Comparison of ENCODE assay signal across 5 fruit fly cellular contexts in genomic region chr3L:8652572-8652977, dm6.
TF ChIP-seq lines count a peak whose summit lies in the region.

No protein-coding gene starts in this region.

- no peak for TF ChIP-seq CTCF in whole organism, embryonic (GFP tag; optimal IDR thresholded peaks at IDR 0.05; lab: Kevin White, UChicago)

TF ChIP-seq in whole organism, 6 proteins besides CTCF, POLR2A, EP300 and RAD21:
- TF ChIP-seq Dll (optimal IDR thresholded peaks at IDR 0.05; lab: Kevin White, UChicago) (peak; percentile 11), psq (optimal IDR thresholded peaks at IDR 0.05; lab: Kevin White, UChicago) (no peak)

TF ChIP-seq in whole organism, embryonic, 481 proteins besides CTCF, POLR2A, EP300 and RAD21:
- TF ChIP-seq CG6765 (GFP tag; optimal IDR thresholded peaks at IDR 0.05; lab: Kevin White, UChicago): no peak
- peak; percentile 29 for TF ChIP-seq nom (GFP tag; optimal IDR thresholded peaks at IDR 0.05; lab: Kevin White, UChicago)
- TF ChIP-seq Deaf1 (tag; optimal IDR thresholded peaks at IDR 0.05; lab: Kevin White, UChicago): peak; percentile 67

TF ChIP-seq in whole organism, prepupa, 60 proteins besides CTCF, POLR2A, EP300 and RAD21 (continues in another document):
- no peak for TF ChIP-seq Sox102F (GFP tag; optimal IDR thresholded peaks at IDR 0.05; lab: Kevin White, UChicago)
- no peak for TF ChIP-seq CG16779 (tag; optimal IDR thresholded peaks at IDR 0.05; lab: Kevin White, UChicago)
- peak; percentile 80 for TF ChIP-seq Eip78C (GFP tag; lab: Kevin White, UChicago)
- TF ChIP-seq Sox14 (GFP tag; optimal IDR thresholded peaks at IDR 0.05; lab: Kevin White, UChicago): no peak
- no peak for TF ChIP-seq CG8319 (GFP tag; optimal IDR thresholded peaks at IDR 0.05; lab: Kevin White, UChicago)
- no peak for TF ChIP-seq Eip93F (GFP tag; optimal IDR thresholded peaks at IDR 0.05; lab: Kevin White, UChicago)
- no peak for TF ChIP-seq Gug (GFP tag; IDR thresholded peaks at IDR 0.05; lab: Robert Waterston, UW)
- no peak for TF ChIP-seq dac (GFP tag; optimal IDR thresholded peaks at IDR 0.05; lab: Kevin White, UChicago)
- TF ChIP-seq CG8119 (GFP tag; IDR thresholded peaks at IDR 0.05; lab: Robert Waterston, UW): no peak
- no peak for TF ChIP-seq Lpt (GFP tag; optimal IDR thresholded peaks at IDR 0.05; lab: Kevin White, UChicago)
- no peak for TF ChIP-seq Smox (GFP tag; optimal IDR thresholded peaks at IDR 0.05; lab: Kevin White, UChicago)
- TF ChIP-seq CG31627 (GFP tag; optimal IDR thresholded peaks at IDR 0.05; lab: Kevin White, UChicago): no peak
- TF ChIP-seq achi (GFP tag; optimal IDR thresholded peaks at IDR 0.05; lab: Kevin White, UChicago): no peak
- TF ChIP-seq Met (GFP tag; optimal IDR thresholded peaks at IDR 0.05; lab: Kevin White, UChicago): peak; percentile 68
- TF ChIP-seq CG11902 (GFP tag; optimal IDR thresholded peaks at IDR 0.05; lab: Kevin White, UChicago): no peak
- no peak for TF ChIP-seq net (GFP tag; optimal IDR thresholded peaks at IDR 0.05; lab: Kevin White, UChicago)
- TF ChIP-seq pdm3 (GFP tag; optimal IDR thresholded peaks at IDR 0.05; lab: Kevin White, UChicago): no peak
- TF ChIP-seq CG4318 (GFP tag; optimal IDR thresholded peaks at IDR 0.05; lab: Kevin White, UChicago): no peak
- TF ChIP-seq spab (GFP tag; optimal IDR thresholded peaks at IDR 0.05; lab: Kevin White, UChicago): no peak
- TF ChIP-seq dsx (GFP tag; optimal IDR thresholded peaks at IDR 0.05; lab: Kevin White, UChicago; ENCODE audit: poor library complexity, severe bottlenecking): no peak
- TF ChIP-seq CG10631 (GFP tag; optimal IDR thresholded peaks at IDR 0.05; lab: Kevin White, UChicago): no peak
- no peak for TF ChIP-seq acj6 (GFP tag; optimal IDR thresholded peaks at IDR 0.05; lab: Kevin White, UChicago)
- no peak for TF ChIP-seq CG32006 (GFP tag; optimal IDR thresholded peaks at IDR 0.05; lab: Kevin White, UChicago)
- no peak for TF ChIP-seq Hr39 (GFP tag; optimal IDR thresholded peaks at IDR 0.05; lab: Kevin White, UChicago)
- TF ChIP-seq Eip75B (GFP tag; optimal IDR thresholded peaks at IDR 0.05; lab: Kevin White, UChicago): no peak
- TF ChIP-seq ss (GFP tag; optimal IDR thresholded peaks at IDR 0.05; lab: Kevin White, UChicago): peak; percentile 51 to 93
- TF ChIP-seq fd85E (GFP tag; optimal IDR thresholded peaks at IDR 0.05; lab: Kevin White, UChicago): no peak
- peak; percentile 60 for TF ChIP-seq svp (GFP tag; lab: Kevin White, UChicago)
- no peak for TF ChIP-seq topi (GFP tag; optimal IDR thresholded peaks at IDR 0.05; lab: Kevin White, UChicago)
- TF ChIP-seq OdsH (GFP tag; optimal IDR thresholded peaks at IDR 0.05; lab: Kevin White, UChicago): no peak
- no peak for TF ChIP-seq fkh (GFP tag; optimal IDR thresholded peaks at IDR 0.05; lab: Kevin White, UChicago)

TF ChIP-seq in whole organism, pupa, 21 proteins besides CTCF, POLR2A, EP300 and RAD21:
- TF ChIP-seq CG13204 (GFP tag; optimal IDR thresholded peaks at IDR 0.05; lab: Kevin White, UChicago) (peak; percentile 86), rn (GFP tag; IDR thresholded peaks at IDR 0.05; lab: Robert Waterston, UW) (no peak), Snoo (tag; optimal IDR thresholded peaks at IDR 0.05; lab: Kevin White, UChicago) (no peak), gl (tag; optimal IDR thresholded peaks at IDR 0.05; lab: Kevin White, UChicago) (peak; percentile 11), CG4496 (GFP tag; IDR thresholded peaks at IDR 0.05; lab: Robert Waterston, UW) (peak; percentile 50; the same call in 1 of the 3 replicates), EcR (GFP tag; optimal IDR thresholded peaks at IDR 0.05; lab: Kevin White, UChicago) (peak; percentile 86)

TF ChIP-seq in whole organism, wandering third instar larva, 38 proteins besides CTCF, POLR2A, EP300 and RAD21:
- no peak for TF ChIP-seq CG32264 (GFP tag; optimal IDR thresholded peaks at IDR 0.05; lab: Kevin White, UChicago)
- no peak for TF ChIP-seq Hnf4 (GFP tag; optimal IDR thresholded peaks at IDR 0.05; lab: Kevin White, UChicago)
- TF ChIP-seq HLH106 (tag; optimal IDR thresholded peaks at IDR 0.05; lab: Kevin White, UChicago): no peak
- TF ChIP-seq Dif (GFP tag; optimal IDR thresholded peaks at IDR 0.05; lab: Kevin White, UChicago; ENCODE audit: partially characterized antibody): no peak
- no peak for TF ChIP-seq OdsH (GFP tag; optimal IDR thresholded peaks at IDR 0.05; lab: Kevin White, UChicago)
- no peak for TF ChIP-seq Hr78 (GFP tag; optimal IDR thresholded peaks at IDR 0.05; lab: Kevin White, UChicago)
- TF ChIP-seq fru (GFP tag; optimal IDR thresholded peaks at IDR 0.05; lab: Kevin White, UChicago): no peak
- no peak for TF ChIP-seq rgr (GFP tag; optimal IDR thresholded peaks at IDR 0.05; lab: Kevin White, UChicago)
- TF ChIP-seq psq (GFP tag; optimal IDR thresholded peaks at IDR 0.05; lab: Kevin White, UChicago): peak; percentile 62
- TF ChIP-seq Mio (GFP tag; optimal IDR thresholded peaks at IDR 0.05; lab: Kevin White, UChicago): no peak
- TF ChIP-seq brk (GFP tag; optimal IDR thresholded peaks at IDR 0.05; lab: Kevin White, UChicago): no peak
- TF ChIP-seq Abd-B (GFP tag; optimal IDR thresholded peaks at IDR 0.05; lab: Kevin White, UChicago): no peak
- TF ChIP-seq GATAd (GFP tag; optimal IDR thresholded peaks at IDR 0.05; lab: Kevin White, UChicago): no peak
- TF ChIP-seq CrebA (GFP tag; optimal IDR thresholded peaks at IDR 0.05; lab: Kevin White, UChicago; ENCODE audit: borderline replicate concordance): no peak
- no peak for TF ChIP-seq tai (GFP tag; optimal IDR thresholded peaks at IDR 0.05; lab: Kevin White, UChicago)
- TF ChIP-seq N (GFP tag; optimal IDR thresholded peaks at IDR 0.05; lab: Kevin White, UChicago): no peak
- no peak for TF ChIP-seq dsf (GFP tag; optimal IDR thresholded peaks at IDR 0.05; lab: Kevin White, UChicago; ENCODE audit: borderline replicate concordance)
- no peak for TF ChIP-seq Dfd (GFP tag; optimal IDR thresholded peaks at IDR 0.05; lab: Kevin White, UChicago)
- TF ChIP-seq Rel (GFP tag; optimal IDR thresholded peaks at IDR 0.05; lab: Kevin White, UChicago): peak; percentile 72
- TF ChIP-seq Rel (tag; optimal IDR thresholded peaks at IDR 0.05; lab: Kevin White, UChicago): no peak
- peak; percentile 20 for TF ChIP-seq Hr83 (GFP tag; optimal IDR thresholded peaks at IDR 0.05; lab: Kevin White, UChicago; ENCODE audit: poor library complexity, severe bottlenecking)
- TF ChIP-seq dmrt93B (GFP tag; optimal IDR thresholded peaks at IDR 0.05; lab: Kevin White, UChicago): no peak
- no peak for TF ChIP-seq Vsx2 (GFP tag; optimal IDR thresholded peaks at IDR 0.05; lab: Kevin White, UChicago; ENCODE audit: partially characterized antibody)
- no peak for TF ChIP-seq jim (GFP tag; optimal IDR thresholded peaks at IDR 0.05; lab: Kevin White, UChicago)
- TF ChIP-seq woc (GFP tag; optimal IDR thresholded peaks at IDR 0.05; lab: Kevin White, UChicago): peak; percentile 25
- no peak for TF ChIP-seq usp (GFP tag; optimal IDR thresholded peaks at IDR 0.05; lab: Kevin White, UChicago)
- peak; percentile 25 for TF ChIP-seq sage (GFP tag; optimal IDR thresholded peaks at IDR 0.05; lab: Kevin White, UChicago)
- no peak for TF ChIP-seq CG9705 (GFP tag; optimal IDR thresholded peaks at IDR 0.05; lab: Kevin White, UChicago)
- TF ChIP-seq ey (GFP tag; optimal IDR thresholded peaks at IDR 0.05; lab: Kevin White, UChicago): no peak
- TF ChIP-seq Myc (optimal IDR thresholded peaks at IDR 0.05; lab: Kevin White, UChicago): no peak
- TF ChIP-seq pan (optimal IDR thresholded peaks at IDR 0.05; lab: Kevin White, UChicago): no peak
- peak; percentile 30 for TF ChIP-seq br (GFP tag; optimal IDR thresholded peaks at IDR 0.05; lab: Kevin White, UChicago)
- TF ChIP-seq Jra (GFP tag; optimal IDR thresholded peaks at IDR 0.05; lab: Kevin White, UChicago): peak; percentile 26
- no peak for TF ChIP-seq sv (GFP tag; optimal IDR thresholded peaks at IDR 0.05; lab: Kevin White, UChicago)
- peak; percentile 67 for TF ChIP-seq h (GFP tag; optimal IDR thresholded peaks at IDR 0.05; lab: Kevin White, UChicago)
- TF ChIP-seq dl (GFP tag; optimal IDR thresholded peaks at IDR 0.05; lab: Kevin White, UChicago; ENCODE audit: insufficient read depth in 1 of 2, partially characterized antibody in 2 of 2): no peak
- peak in 1 of 2 experiments; percentile 26 for TF ChIP-seq foxo (GFP tag; optimal IDR thresholded peaks at IDR 0.05; lab: Kevin White, UChicago)
- TF ChIP-seq Sp1 (GFP tag; optimal IDR thresholded peaks at IDR 0.05; lab: Kevin White, UChicago): peak; percentile 7
- TF ChIP-seq lola (GFP tag; optimal IDR thresholded peaks at IDR 0.05; lab: Kevin White, UChicago): no peak
TF ChIP-seq in whole organism, wandering third instar larva: peak in this region for 10.
